Worm (Caenorhabditis elegans) whole organism, L1 larva: ENCODE results near the gene C33D9.6.

Source experiments
- ama-1 ChIP-seq: fragments of 150-350 bp; optimal IDR thresholded peaks from 2 replicates; lab custom pipeline; 2014
- dpl-1 ChIP-seq, 3 experiments: fragments of 150-350 bp in 2 of 3; sonication (generic microtip) in 1 of 3; optimal IDR thresholded peaks; 2 replicates each; lab custom pipeline; 2014 to 2017; ENCODE audit warnings: missing biosample characterization in 3 of 3, missing genetic modification characterization in 3 of 3, missing genetic modification reagents in 3 of 3
- grh-1 ChIP-seq: fragments of 200-800 bp; sonication (Bioruptor generic); IDR thresholded peaks from 2 replicates; pipeline ENCODE4 v1.3.6; 2022; ENCODE audit warnings: missing genetic modification reagents, missing genetic modification characterization, missing compliant biosample characterization
- lin-14 ChIP-seq: fragments of 200-800 bp; sonication (Bioruptor generic); optimal IDR thresholded peaks from 2 replicates; lab custom pipeline; 2018; ENCODE audit warnings: mild to moderate bottlenecking, missing genetic modification characterization, moderate library complexity, missing compliant biosample characterization
- mab-9 ChIP-seq: fragments of 200-800 bp; sonication (Bioruptor generic); IDR thresholded peaks from 2 replicates; pipeline ENCODE4 v1.3.6; 2022; ENCODE audit warnings: missing genetic modification reagents, missing genetic modification characterization, missing compliant biosample characterization
- nhr-11 ChIP-seq: fragments of 150-350 bp; optimal IDR thresholded peaks from 2 replicates; lab custom pipeline; 2014; ENCODE audit warnings: missing biosample characterization, missing genetic modification characterization
- nhr-237 ChIP-seq: fragments of 150-350 bp; optimal IDR thresholded peaks from 2 replicates; lab custom pipeline; 2014; ENCODE audit warnings: missing biosample characterization, missing genetic modification characterization
- skn-1 ChIP-seq: fragments of 150-350 bp; optimal IDR thresholded peaks from 2 replicates; lab custom pipeline; 2014; ENCODE audit warnings: missing biosample characterization, missing genetic modification characterization
- unc-130 ChIP-seq: fragments of 150-350 bp; optimal IDR thresholded peaks from 2 replicates; lab custom pipeline; 2017; ENCODE audit warnings: missing biosample characterization, missing genetic modification characterization, inconsistent platforms
- ztf-4 ChIP-seq: fragments of 150-350 bp; optimal IDR thresholded peaks from 2 replicates; lab custom pipeline; 2014; ENCODE audit warnings: missing biosample characterization, missing genetic modification characterization

DNA sequence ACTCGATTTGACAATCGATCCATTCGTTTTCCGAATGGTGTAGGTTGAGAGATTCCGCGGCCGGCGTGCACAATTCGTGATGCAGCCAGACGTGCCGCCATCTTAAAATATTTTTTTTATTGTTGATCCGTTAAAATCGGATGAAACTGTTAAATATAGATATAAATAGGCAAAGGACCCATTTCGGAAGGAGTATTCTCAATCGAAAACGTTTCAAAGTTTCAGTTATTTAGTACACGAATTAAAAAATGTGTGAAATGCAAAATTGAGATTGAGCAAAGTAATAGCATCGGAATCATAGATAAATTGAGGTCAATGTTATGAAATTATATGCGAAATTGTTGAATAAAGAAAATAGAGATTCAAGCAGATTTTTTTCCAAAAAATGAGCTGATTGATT is 38.0 kb downstream of the C33D9.6 start, which contains the start of gene mrps-33:
- no peak for TF ChIP-seq dpl-1 (GFP tag; optimal IDR thresholded peaks at IDR 0.05; lab: Kevin White, UChicago)
- TF ChIP-seq skn-1 (tag; lab: Kevin White, UChicago) = no peak
- no peak for TF ChIP-seq nhr-237 (tag; lab: Kevin White, UChicago)
- TF ChIP-seq nhr-11 (tag; lab: Kevin White, UChicago) = no peak
- no peak for TF ChIP-seq grh-1 (GFP tag; lab: Robert Waterston, UW)
- TF ChIP-seq ama-1 = no peak
- no peak for TF ChIP-seq unc-130 (tag; lab: Kevin White, UChicago)
- no peak for TF ChIP-seq lin-14 (GFP tag; lab: Kevin White, UChicago)
- TF ChIP-seq mab-9 = no peak
- no peak for TF ChIP-seq ztf-4 (tag; lab: Kevin White, UChicago)
